Worm (Caenorhabditis elegans): ENCODE results near the gene ZK377.15.

Gene ZK377.15

ce11 chrX:3473793-3474192 lies 8.1 kb upstream of the ZK377.15 start:
- no peak for TF ChIP-seq fkh-10 (GFP tag; optimal IDR thresholded peaks at IDR 0.05)
- no peak for TF ChIP-seq fos-1 (tag; optimal IDR thresholded peaks at IDR 0.05)
- TF ChIP-seq pha-4 (tag; optimal IDR thresholded peaks at IDR 0.05): no peak
- TF ChIP-seq daf-12 (tag; optimal IDR thresholded peaks at IDR 0.05): no peak
- TF ChIP-seq skn-1 (tag; optimal IDR thresholded peaks at IDR 0.05): no peak
- no peak for TF ChIP-seq mdl-1 (tag; optimal IDR thresholded peaks at IDR 0.05)
- no peak for TF ChIP-seq zag-1 (tag; optimal IDR thresholded peaks at IDR 0.05)
- TF ChIP-seq nhr-43 (tag; optimal IDR thresholded peaks at IDR 0.05; ENCODE audit: poor library complexity, severe bottlenecking): no peak

ce11 chrX:3472226-3472625 lies 6.5 kb upstream of the ZK377.15 start:
- TF ChIP-seq pha-4 (tag; optimal IDR thresholded peaks at IDR 0.05) (peak; percentile 87), egl-27 (tag; optimal IDR thresholded peaks at IDR 0.05) (peak; percentile 15), eor-1 (tag; optimal IDR thresholded peaks at IDR 0.05) (no peak), hmg-11 (tag; optimal IDR thresholded peaks at IDR 0.05) (peak; percentile 44), nhr-67 (tag; optimal IDR thresholded peaks at IDR 0.05) (no peak), lin-39 (tag; optimal IDR thresholded peaks at IDR 0.05) (peak; percentile 21), ceh-28 (tag; optimal IDR thresholded peaks at IDR 0.05) (no peak), lsy-12 (tag; optimal IDR thresholded peaks at IDR 0.05) (no peak), snpc-4 (tag; optimal IDR thresholded peaks at IDR 0.05) (peak; percentile 1), nhr-25 (tag; optimal IDR thresholded peaks at IDR 0.05) (peak; percentile 70), elt-2 (tag; optimal IDR thresholded peaks at IDR 0.05) (peak; percentile 49), lin-15B (tag; optimal IDR thresholded peaks at IDR 0.05) (no peak), nfya-1 (tag; optimal IDR thresholded peaks at IDR 0.05; ENCODE audit: insufficient read depth) (peak; percentile 23)

- peak; percentile 82 for TF ChIP-seq lin-39 (tag; optimal IDR thresholded peaks at IDR 0.05)
- no peak for TF ChIP-seq ceh-28 (tag; optimal IDR thresholded peaks at IDR 0.05)
Observed at ce11 chrX:3470307-3470706, 4.6 kb upstream of the ZK377.15 start.

ce11 chrX:3469332-3469731 lies 3.6 kb upstream of the ZK377.15 start:
- TF ChIP-seq lsy-12 (tag; optimal IDR thresholded peaks at IDR 0.05) (no peak), fkh-10 (GFP tag; optimal IDR thresholded peaks at IDR 0.05) (peak; percentile 75)

ce11 chrX:3467958-3468357 lies 2.3 kb upstream of the ZK377.15 start:
- TF ChIP-seq nhr-23 (tag; optimal IDR thresholded peaks at IDR 0.05) (no peak), mml-1 (tag; optimal IDR thresholded peaks at IDR 0.05) (no peak), nhr-67 (tag; optimal IDR thresholded peaks at IDR 0.05) (no peak)

ce11 chrX:3467004-3467761 lies 1.5 kb upstream of the ZK377.15 start:
- TF ChIP-seq snpc-4 (tag; optimal IDR thresholded peaks at IDR 0.05) (no peak), sea-2 (GFP tag; optimal IDR thresholded peaks at IDR 0.05) (no peak), nfya-1 (tag; optimal IDR thresholded peaks at IDR 0.05; ENCODE audit: insufficient read depth) (no peak), nhr-77 (tag; optimal IDR thresholded peaks at IDR 0.05) (no peak), R02D3.7 (tag; optimal IDR thresholded peaks at IDR 0.05) (no peak), elt-3 (tag; optimal IDR thresholded peaks at IDR 0.05) (no peak), unc-39 (tag; optimal IDR thresholded peaks at IDR 0.05) (no peak), fkh-2 (tag; optimal IDR thresholded peaks at IDR 0.05) (no peak), skn-1 (tag; optimal IDR thresholded peaks at IDR 0.05) (no peak)

- TF ChIP-seq lin-39 (tag; optimal IDR thresholded peaks at IDR 0.05): peak; percentile 60
- TF ChIP-seq unc-62 (GFP tag; optimal IDR thresholded peaks at IDR 0.05): no peak
Observed at ce11 chrX:3464309-3465038, 1.2 kb downstream of the ZK377.15 start.
